Fruit fly (Drosophila melanogaster) Kc167 (cell line): ENCODE results near the gene CG31637.

ENCODE experiments used
- h ChIP-seq: fragments of >200 bp; optimal IDR thresholded peaks from 3 replicates; lab custom pipeline; 2018; ENCODE audit warnings: missing external identifiers
- psq ChIP-seq: fragments of >200 bp; optimal IDR thresholded peaks from 2 replicates; lab custom pipeline; 2017; ENCODE audit warnings: missing external identifiers
- ttk ChIP-seq: sonication (Bioruptor generic); optimal IDR thresholded peaks from 2 replicates; lab custom pipeline; 2017; ENCODE audit warnings: missing external identifiers

dm6 chr2L:6532977-6533376 lies 34.5 kb downstream of the CG31637 start:
- TF ChIP-seq h, result no peak
- no peak for TF ChIP-seq ttk (lab: Kevin White, UChicago)
- no peak for TF ChIP-seq psq (lab: Kevin White, UChicago)
